Fruit fly (Drosophila melanogaster) S2 (cell line): ENCODE measurements around the gene msopa.

ENCODE experiments used
- CG8478 ChIP-seq: fragments of >200 bp; optimal IDR thresholded peaks from 2 replicates; lab custom pipeline; 2018
- CTCF ChIP-seq, 2 experiments: fragments of >200 bp; optimal IDR thresholded peaks; 2 replicates each; lab custom pipeline; 2018

DNA sequence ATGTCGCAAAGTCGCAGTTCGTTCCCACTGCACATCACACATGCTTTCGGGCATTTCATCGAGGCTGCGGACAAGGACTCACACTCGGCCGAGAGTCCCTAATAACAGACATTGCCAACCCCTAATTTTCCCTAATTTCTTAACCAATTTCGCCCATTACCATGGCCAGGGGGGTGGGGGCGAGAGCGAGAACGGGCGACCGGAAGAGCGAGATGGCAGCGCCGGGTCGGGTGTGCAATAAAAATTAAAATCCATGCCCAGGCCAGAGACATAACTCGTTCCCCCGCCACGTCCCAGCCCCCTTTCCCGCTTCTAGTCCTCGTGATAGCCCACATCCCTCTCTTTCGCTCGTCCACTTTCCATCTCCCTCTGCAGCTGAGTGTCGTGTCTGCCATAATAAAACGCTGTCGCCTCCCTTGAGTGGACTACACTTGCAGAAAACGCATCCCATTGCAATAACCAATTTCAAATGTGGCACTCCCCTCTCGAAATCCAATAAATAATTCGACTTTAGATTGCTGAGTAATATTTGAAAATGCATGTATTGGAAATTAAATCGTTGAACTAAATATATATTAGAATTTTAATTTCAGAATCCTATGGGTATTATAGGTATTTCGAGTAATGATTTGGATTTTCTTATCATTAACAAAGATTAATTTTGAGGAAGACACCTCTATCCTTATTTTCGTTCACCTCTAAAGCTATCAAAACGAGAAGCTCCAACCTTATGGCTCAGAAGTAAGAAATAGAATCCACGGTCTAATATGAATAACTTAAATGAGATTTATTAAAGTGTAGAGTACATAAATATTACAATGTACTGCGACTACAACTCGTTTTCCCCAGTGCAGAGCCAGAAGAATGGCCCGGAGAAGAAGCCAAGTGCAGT is 47.6 kb downstream of the msopa start:
- TF ChIP-seq CTCF (optimal IDR thresholded peaks at IDR 0.05; lab: Kevin White, UChicago) (no peak), CG8478 (lab: Kevin White, UChicago) (no peak)
